Fruit fly (Drosophila melanogaster) whole organism, embryonic: Measurements from ENCODE around the gene Sfxn2.

Experiments used
- Atf-2 ChIP-seq: fragments of 200-800 bp; sonication (Bioruptor generic); optimal IDR thresholded peaks from 2 replicates; lab custom pipeline; 2016; ENCODE audit warnings: missing biosample characterization, missing genetic modification characterization
- Awh ChIP-seq: fragments of 200-800 bp; sonication (Bioruptor generic); IDR thresholded peaks from 2 replicates; pipeline ENCODE4, ENCODE4 v1.3.6; 2022; ENCODE audit warnings: missing biosample characterization, missing genetic modification characterization
- Bdp1 ChIP-seq: fragments of 200-800 bp; sonication (Bioruptor generic); optimal IDR thresholded peaks from 3 replicates; lab custom pipeline; 2016; ENCODE audit warnings: missing biosample characterization, missing genetic modification characterization
- CG10147 ChIP-seq: fragments of 200-800 bp; sonication (Bioruptor generic); optimal IDR thresholded peaks from 2 replicates; lab custom pipeline; 2019; ENCODE audit warnings: missing biosample characterization, mild to moderate bottlenecking, missing genetic modification characterization, moderate library complexity
- CG10267 ChIP-seq: fragments of 200-800 bp; sonication (Bioruptor generic); optimal IDR thresholded peaks from 2 replicates; lab custom pipeline; 2018; ENCODE audit warnings: missing biosample characterization, mild to moderate bottlenecking, missing genetic modification characterization, moderate library complexity
- CG10979 ChIP-seq: fragments of 200-800 bp; sonication (Bioruptor generic); optimal IDR thresholded peaks from 2 replicates; lab custom pipeline; 2018; ENCODE audit warnings: missing biosample characterization, mild to moderate bottlenecking, missing genetic modification characterization, moderate library complexity
- CG11085 ChIP-seq: fragments of 200-800 bp; sonication (Bioruptor generic); IDR thresholded peaks from 2 replicates; pipeline ENCODE4 v1.3.6; 2022; ENCODE audit warnings: missing biosample characterization, missing genetic modification characterization
- CG11456 ChIP-seq: fragments of 200-800 bp; sonication (Bioruptor generic); IDR thresholded peaks from 3 replicates; pipeline ENCODE4 v1.3.6; 2022; ENCODE audit warnings: missing biosample characterization, missing genetic modification characterization
- CG11723 ChIP-seq: fragments of 200-800 bp; sonication (Bioruptor generic); optimal IDR thresholded peaks from 2 replicates; lab custom pipeline; 2017; ENCODE audit warnings: missing biosample characterization, mild to moderate bottlenecking, missing genetic modification characterization
- CG14860 ChIP-seq: fragments of 200-800 bp; sonication (Bioruptor generic); IDR thresholded peaks from 3 replicates; pipeline ENCODE4 v1.3.6; 2022; ENCODE audit warnings: missing biosample characterization, missing genetic modification characterization; ENCODE audit not compliant: partially characterized antibody
- CG15269 ChIP-seq: fragments of 200-800 bp; sonication (Bioruptor generic); optimal IDR thresholded peaks from 2 replicates; lab custom pipeline; 2018; ENCODE audit warnings: missing biosample characterization, mild to moderate bottlenecking, missing genetic modification characterization, moderate library complexity
- CG17385 ChIP-seq: fragments of 200-800 bp; sonication (Bioruptor generic); optimal IDR thresholded peaks from 3 replicates; lab custom pipeline; 2018; ENCODE audit warnings: missing biosample characterization, mild to moderate bottlenecking, missing genetic modification characterization
- CG18764 ChIP-seq: fragments of 200-800 bp; sonication (Bioruptor generic); optimal IDR thresholded peaks from 3 replicates; lab custom pipeline; 2016; ENCODE audit warnings: missing biosample characterization, missing genetic modification characterization
- CG2120 ChIP-seq: fragments of 200-800 bp; sonication (Bioruptor generic); optimal IDR thresholded peaks from 3 replicates; lab custom pipeline; 2016; ENCODE audit warnings: missing biosample characterization, missing genetic modification characterization
- CG2712 ChIP-seq: fragments of 200-800 bp; optimal IDR thresholded peaks from 3 replicates; lab custom pipeline; 2019; ENCODE audit warnings: missing biosample characterization, mild to moderate bottlenecking, missing genetic modification characterization, moderate library complexity
- CG3847 ChIP-seq: fragments of 200-800 bp; sonication (Bioruptor generic); IDR thresholded peaks from 2 replicates; pipeline ENCODE4 v1.3.6; 2022; ENCODE audit warnings: missing biosample characterization, missing genetic modification characterization
- CG4282 ChIP-seq: fragments of 200-800 bp; sonication (Bioruptor generic); optimal IDR thresholded peaks from 2 replicates; lab custom pipeline; 2016; ENCODE audit warnings: missing biosample characterization, missing genetic modification characterization
- CG9609 ChIP-seq: fragments of 200-800 bp; sonication (Bioruptor generic); optimal IDR thresholded peaks from 3 replicates; lab custom pipeline; 2016; ENCODE audit warnings: missing biosample characterization, missing genetic modification characterization
- CG9817 ChIP-seq: fragments of 200-800 bp; sonication (Bioruptor generic); optimal IDR thresholded peaks from 2 replicates; lab custom pipeline; 2018; ENCODE audit warnings: missing biosample characterization, mild to moderate bottlenecking, missing genetic modification characterization, moderate library complexity
- CG9932 ChIP-seq: fragments of 200-800 bp; sonication (Bioruptor generic); IDR thresholded peaks from 2 replicates; pipeline ENCODE4 v1.3.6; 2022; ENCODE audit warnings: missing biosample characterization, missing genetic modification characterization
- Dek ChIP-seq: fragments of 200-800 bp; sonication (Bioruptor generic); optimal IDR thresholded peaks from 3 replicates; lab custom pipeline; 2019; ENCODE audit warnings: missing biosample characterization, mild to moderate bottlenecking, missing genetic modification characterization, moderate library complexity
- Dll ChIP-seq: fragments of 200-800 bp; sonication (Bioruptor generic); IDR thresholded peaks from 4 replicates; pipeline ENCODE4 v1.3.6; 2022; ENCODE audit warnings: missing biosample characterization, missing genetic modification characterization; ENCODE audit not compliant: partially characterized antibody
- E2f2 ChIP-seq: fragments of 200-800 bp; sonication (Bioruptor generic); IDR thresholded peaks from 2 replicates; pipeline ENCODE4 v1.3.6; 2022; ENCODE audit warnings: missing biosample characterization, missing genetic modification characterization
- Eip74EF ChIP-seq, 2 experiments: fragments of 200-800 bp in 1 of 2; fragments of >200 bp in 1 of 2; sonication (Bioruptor generic) in 1 of 2; optimal IDR thresholded peaks; 2 replicates each; lab custom pipeline; 2017 to 2019; ENCODE audit warnings: missing biosample characterization in 2 of 2, missing genetic modification characterization in 2 of 2, mild to moderate bottlenecking in 1 of 2, moderate library complexity in 1 of 2
- Fer3 ChIP-seq: fragments of 200-800 bp; sonication (Bioruptor generic); optimal IDR thresholded peaks from 2 replicates; lab custom pipeline; 2018; ENCODE audit warnings: missing biosample characterization, mild to moderate bottlenecking, missing genetic modification characterization, moderate library complexity
- HHEX ChIP-seq: fragments of 200-800 bp; sonication (Bioruptor generic); optimal IDR thresholded peaks from 3 replicates; lab custom pipeline; 2017; ENCODE audit warnings: missing biosample characterization, mild to moderate bottlenecking, missing genetic modification characterization, missing genetic modification reagents
- HLHmδ ChIP-seq: fragments of 200-800 bp; sonication (Bioruptor generic); optimal IDR thresholded peaks from 2 replicates; lab custom pipeline; 2018; ENCODE audit warnings: missing biosample characterization, mild to moderate bottlenecking, missing genetic modification characterization, moderate library complexity
- Lim3 ChIP-seq: fragments of 200-800 bp; sonication (Bioruptor generic); IDR thresholded peaks from 2 replicates; pipeline ENCODE4 v1.3.6; 2022; ENCODE audit warnings: missing biosample characterization, missing genetic modification characterization
- Med ChIP-seq: fragments of 200-800 bp; sonication (Bioruptor generic); peaks from one replicate; lab custom pipeline; 2016; ENCODE audit warnings: missing biosample characterization, missing genetic modification characterization, mild to moderate bottlenecking, inconsistent platforms, moderate library complexity
- Mes4 ChIP-seq: fragments of 200-800 bp; sonication (Bioruptor generic); optimal IDR thresholded peaks from 2 replicates; lab custom pipeline; 2016; ENCODE audit warnings: missing biosample characterization, missing genetic modification characterization
- NC2α ChIP-seq: fragments of 200-800 bp; sonication (Bioruptor generic); optimal IDR thresholded peaks from 2 replicates; lab custom pipeline; 2016; ENCODE audit warnings: missing biosample characterization, missing genetic modification characterization
- Pdp1 ChIP-seq, 2 experiments: fragments of 200-800 bp; sonication (Bioruptor generic); optimal IDR thresholded peaks; 3 replicates each; lab custom pipeline; 2016; ENCODE audit warnings: missing biosample characterization in 2 of 2, missing genetic modification characterization in 2 of 2, mild to moderate bottlenecking in 1 of 2, moderate library complexity in 1 of 2
- Side ChIP-seq: fragments of 200-800 bp; sonication (Bioruptor generic); optimal IDR thresholded peaks from 2 replicates; lab custom pipeline; 2016; ENCODE audit warnings: missing biosample characterization, missing genetic modification characterization
- Xrp1 ChIP-seq: fragments of 200-800 bp; sonication (Bioruptor generic); IDR thresholded peaks from 2 replicates; pipeline ENCODE4 v1.3.6; 2022; ENCODE audit warnings: missing biosample characterization, missing genetic modification characterization
- ato ChIP-seq: fragments of 200-800 bp; sonication (Bioruptor generic); IDR thresholded peaks from 2 replicates; pipeline ENCODE4 v1.3.6; 2022; ENCODE audit warnings: missing biosample characterization, missing genetic modification characterization; ENCODE audit not compliant: partially characterized antibody
- eve ChIP-seq, 2 experiments: fragments of >200 bp; optimal IDR thresholded peaks; 2 replicates each; lab custom pipeline; 2017; ENCODE audit warnings: missing biosample characterization in 2 of 2, missing genetic modification characterization in 2 of 2
- fu2 ChIP-seq: fragments of 200-800 bp; sonication (Bioruptor generic); optimal IDR thresholded peaks from 2 replicates; lab custom pipeline; 2016; ENCODE audit warnings: missing biosample characterization, missing genetic modification characterization
- nmo ChIP-seq: fragments of 200-800 bp; sonication (Bioruptor generic); optimal IDR thresholded peaks from 2 replicates; lab custom pipeline; 2018; ENCODE audit warnings: missing biosample characterization, mild to moderate bottlenecking, missing genetic modification characterization, moderate library complexity
- nom ChIP-seq: fragments of 200-800 bp; sonication (Bioruptor generic); optimal IDR thresholded peaks from 2 replicates; lab custom pipeline; 2017; ENCODE audit warnings: missing biosample characterization, missing genetic modification characterization, mild to moderate bottlenecking, moderate library complexity, missing genetic modification reagents
- oc ChIP-seq: fragments of 200-800 bp; sonication (Bioruptor generic); optimal IDR thresholded peaks from 2 replicates; lab custom pipeline; 2018; ENCODE audit warnings: missing biosample characterization, mild to moderate bottlenecking, missing genetic modification characterization, moderate library complexity
- onecut ChIP-seq: fragments of 200-800 bp; sonication (Bioruptor generic); IDR thresholded peaks from 2 replicates; pipeline ENCODE4 v1.3.6; 2022; ENCODE audit warnings: missing biosample characterization, missing genetic modification characterization
- org-1 ChIP-seq: fragments of 200-800 bp; sonication (Bioruptor generic); optimal IDR thresholded peaks from 2 replicates; lab custom pipeline; 2017; ENCODE audit warnings: missing biosample characterization, missing genetic modification characterization
- pb ChIP-seq: fragments of 200-800 bp; sonication (Bioruptor generic); optimal IDR thresholded peaks from 3 replicates; lab custom pipeline; 2016; ENCODE audit warnings: missing biosample characterization, missing genetic modification characterization
- pnt ChIP-seq: fragments of 200-800 bp; sonication (Bioruptor generic); optimal IDR thresholded peaks from 3 replicates; lab custom pipeline; 2016; ENCODE audit warnings: missing biosample characterization, missing genetic modification characterization
- sqz ChIP-seq: fragments of 200-800 bp; sonication (Bioruptor generic); optimal IDR thresholded peaks from 3 replicates; lab custom pipeline; 2018; ENCODE audit warnings: missing biosample characterization, mild to moderate bottlenecking, missing genetic modification characterization
- sug ChIP-seq: fragments of 200-800 bp; optimal IDR thresholded peaks from 2 replicates; lab custom pipeline; 2019; ENCODE audit warnings: missing biosample characterization, mild to moderate bottlenecking, missing genetic modification characterization, moderate library complexity
- tio ChIP-seq: fragments of 200-800 bp; sonication (Bioruptor generic); optimal IDR thresholded peaks from 2 replicates; lab custom pipeline; 2017; ENCODE audit warnings: missing biosample characterization, missing genetic modification characterization, inconsistent platforms
- zfh2 ChIP-seq: fragments of 200-800 bp; sonication (Bioruptor generic); optimal IDR thresholded peaks from 2 replicates; lab custom pipeline; 2016; ENCODE audit warnings: missing biosample characterization, missing genetic modification characterization

Gene Sfxn2

DNA sequence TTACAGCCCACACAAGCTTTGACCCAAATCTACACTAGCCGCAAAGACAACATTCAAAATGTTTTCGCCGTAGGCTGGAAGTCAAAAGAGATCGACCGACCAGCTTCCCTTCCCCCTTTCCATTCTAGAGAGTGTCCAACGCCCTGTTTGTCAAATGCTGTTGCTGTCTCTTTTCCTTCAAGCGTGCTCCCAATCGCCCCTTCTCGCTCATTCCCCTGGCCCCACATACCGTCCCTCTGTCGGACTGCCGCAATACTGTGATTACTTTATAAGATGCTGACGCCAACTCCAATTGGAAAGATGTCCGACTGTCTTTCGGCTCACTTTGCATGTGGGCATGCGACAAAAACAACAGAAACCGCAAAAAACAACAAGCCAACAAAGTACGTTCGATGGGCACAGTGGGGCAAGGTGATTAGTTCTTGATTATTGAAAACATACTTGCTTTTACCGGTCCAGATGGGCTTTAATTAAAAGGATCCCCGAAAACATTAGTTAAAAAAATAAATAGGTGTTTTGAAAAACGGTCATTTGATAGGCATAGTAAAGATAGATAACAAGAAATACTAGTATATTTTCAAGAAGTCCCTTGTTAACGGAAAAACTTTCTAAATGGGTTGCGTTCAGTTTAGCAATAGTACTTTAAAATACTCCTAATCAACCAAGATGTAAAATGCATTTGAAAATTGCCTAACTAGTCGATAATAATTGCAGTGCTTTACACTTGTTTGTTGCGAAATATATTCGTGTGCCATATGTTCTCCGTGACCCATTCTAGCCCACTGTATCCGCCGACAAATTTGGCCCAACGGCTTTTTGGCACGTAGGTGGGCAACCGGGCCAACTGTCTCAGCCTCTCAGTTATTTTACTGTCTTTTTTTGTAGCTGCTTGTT lies 17.1 kb downstream of the Sfxn2 start (continued):
- TF ChIP-seq CG3847 (GFP tag; lab: Robert Waterston, UW) (no peak), onecut (GFP tag; lab: Robert Waterston, UW) (no peak), CG11723 (GFP tag; lab: Kevin White, UChicago) (no peak), CG10979 (tag; lab: Kevin White, UChicago) (peak; percentile 12), E2f2 (0 out of 2 replicates have a peak, but pooled peaks have one; percentile 9), Mes4 (no peak), Dek (tag; lab: Kevin White, UChicago) (peak; percentile 0), Dll (GFP tag; lab: Robert Waterston, UW) (no peak), CG10147 (GFP tag; lab: Kevin White, UChicago) (peak; percentile 10), zfh2 (GFP tag; lab: Kevin White, UChicago) (peak; percentile 14), CG11085 (GFP tag; lab: Robert Waterston, UW) (no peak), HLHmδ (GFP tag; lab: Kevin White, UChicago) (no peak), Med (GFP tag; lab: Kevin White, UChicago) (peak; percentile 76), CG10267 (peak; percentile 14), NC2α (GFP tag; lab: Kevin White, UChicago) (no peak), Side (GFP tag; lab: Kevin White, UChicago) (no peak), CG2712 (tag; lab: Kevin White, UChicago) (peak; percentile 39), Lim3 (GFP tag; lab: Robert Waterston, UW) (no peak), CG9609 (GFP tag; lab: Kevin White, UChicago) (peak; percentile 28), sug (no peak), nom (GFP tag; lab: Kevin White, UChicago) (peak; percentile 20), CG2120 (GFP tag; lab: Kevin White, UChicago) (peak; percentile 56), CG15269 (peak; percentile 38), CG17385 (GFP tag; lab: Kevin White, UChicago) (peak; percentile 14), ato (GFP tag; lab: Robert Waterston, UW) (no peak), CG9817 (peak; percentile 1), HHEX (peak; percentile 25), pnt (GFP tag; lab: Kevin White, UChicago) (no peak), nmo (GFP tag; lab: Kevin White, UChicago) (peak; percentile 44), fu2 (GFP tag; lab: Kevin White, UChicago) (peak; percentile 7), CG14860 (GFP tag; lab: Robert Waterston, UW) (no peak), pb (peak; percentile 33), org-1 (peak; percentile 56), eve (GFP tag; optimal IDR thresholded peaks at IDR 0.05; lab: Kevin White, UChicago) (peak in 1 of 2 experiments; percentile 78), CG18764 (GFP tag; lab: Kevin White, UChicago) (no peak), oc (tag; lab: Kevin White, UChicago) (peak; percentile 8), Fer3 (peak; percentile 13), Atf-2 (peak; percentile 32), Xrp1 (GFP tag; lab: Robert Waterston, UW) (0 out of 2 replicates have a peak, but pooled peaks have one; percentile 18), Eip74EF (GFP tag; optimal IDR thresholded peaks at IDR 0.05; lab: Kevin White, UChicago) (peak in 1 of 2 experiments; percentile 11), Pdp1 (GFP tag; optimal IDR thresholded peaks at IDR 0.05; lab: Kevin White, UChicago) (peak; percentile 13 to 30), CG9932 (GFP tag; lab: Robert Waterston, UW) (peak; percentile 27; the same call in 1 of the 2 replicates), CG11456 (GFP tag; lab: Robert Waterston, UW) (peak; percentile 64; the same call in 1 of the 3 replicates), Bdp1 (no peak), Awh (GFP tag; lab: Robert Waterston, UW) (no peak), CG4282 (no peak), tio (peak; percentile 7), sqz (no peak)
